Worm (Caenorhabditis elegans): Measurements from ENCODE around the gene F20D12.12.

DNA sequence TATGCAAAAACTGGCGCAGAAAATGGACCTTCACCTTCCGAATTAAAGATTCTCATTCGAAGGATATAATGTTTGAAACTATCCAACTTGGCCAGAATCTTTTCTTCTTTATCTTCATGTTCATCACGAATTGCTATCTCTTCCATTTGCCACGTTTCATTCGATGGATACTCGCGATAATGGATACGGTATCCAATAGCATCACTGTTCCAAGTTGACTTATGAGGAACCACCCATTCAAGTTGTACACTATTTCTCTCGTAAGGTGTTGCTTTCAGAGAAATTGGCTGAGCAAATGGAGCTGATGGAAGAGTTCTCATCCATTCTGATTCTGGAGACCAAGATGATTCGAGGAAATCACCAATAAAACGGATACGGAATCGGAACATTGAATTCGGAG, 47.5 kb downstream of the F20D12.12 start:
- no peak for TF ChIP-seq Y75B8A.6 (GFP tag; IDR thresholded peaks at IDR 0.05)
- TF ChIP-seq ceh-28 (tag; optimal IDR thresholded peaks at IDR 0.05) = no peak
- no peak for TF ChIP-seq ztf-11 (tag; optimal IDR thresholded peaks at IDR 0.05)
- TF ChIP-seq lin-15B (tag; optimal IDR thresholded peaks at IDR 0.05) = no peak
- no peak for TF ChIP-seq duxl-1 (tag; optimal IDR thresholded peaks at IDR 0.05; ENCODE audit: poor library complexity)
- TF ChIP-seq cey-2 (tag; optimal IDR thresholded peaks at IDR 0.05; ENCODE audit: borderline replicate concordance, insufficient read depth) = no peak

All from whole organism, L4 larva.